Worm (Caenorhabditis elegans) whole organism, young adult: ENCODE results near the gene T23B5.6.

Experiments used
- B0336.3 ChIP-seq: fragments of 200-800 bp; sonication (Bioruptor generic); IDR thresholded peaks from 2 replicates; pipeline ENCODE4 v1.3.6; 2022; ENCODE audit warnings: missing genetic modification characterization, missing compliant biosample characterization
- C06A6.2 ChIP-seq: fragments of 200-800 bp; sonication (Bioruptor generic); conservative IDR thresholded peaks from 2 replicates; pipeline ENCODE4 v1.3.6; 2022; ENCODE audit warnings: missing genetic modification characterization, missing compliant biosample characterization
- D2030.7 ChIP-seq: fragments of 200-800 bp; sonication (Bioruptor generic); IDR thresholded peaks from 2 replicates; pipeline ENCODE4 v1.3.6; 2022; ENCODE audit warnings: missing genetic modification reagents, missing genetic modification characterization, missing compliant biosample characterization
- F33H1.4 ChIP-seq: fragments of 200-800 bp; sonication (Bioruptor generic); IDR thresholded peaks from 2 replicates; pipeline ENCODE4 v1.3.6; 2022; ENCODE audit warnings: missing genetic modification reagents, missing genetic modification characterization, missing compliant biosample characterization
- F49E8.2 ChIP-seq: sonication (generic microtip); optimal IDR thresholded peaks from 3 replicates; lab custom pipeline; 2017; ENCODE audit warnings: missing genetic modification characterization, mild to moderate bottlenecking, missing compliant biosample characterization, antibody characterized with exemption, moderate library complexity; ENCODE audit not compliant: insufficient read depth
- F52B5.7 ChIP-seq: sonication (generic microtip); optimal IDR thresholded peaks from 2 replicates; lab custom pipeline; 2016; ENCODE audit warnings: mild to moderate bottlenecking, missing genetic modification characterization, missing compliant biosample characterization
- T07F8.4 ChIP-seq: sonication (generic microtip); optimal IDR thresholded peaks from 2 replicates; lab custom pipeline; 2016; ENCODE audit warnings: mild to moderate bottlenecking, missing genetic modification characterization, moderate library complexity, missing compliant biosample characterization
- Y67H2A.10 ChIP-seq: fragments of 200-800 bp; sonication (Bioruptor generic); conservative IDR thresholded peaks from 2 replicates; pipeline ENCODE4 v1.3.6; 2022; ENCODE audit warnings: missing genetic modification reagents, missing genetic modification characterization, missing compliant biosample characterization
- akir-1 ChIP-seq: fragments of 200-800 bp; sonication (Bioruptor generic); optimal IDR thresholded peaks from 2 replicates; lab custom pipeline; 2018; ENCODE audit warnings: mild to moderate bottlenecking, missing genetic modification characterization, moderate library complexity, missing compliant biosample characterization
- attf-5 ChIP-seq: fragments of 200-800 bp; sonication (Bioruptor generic); optimal IDR thresholded peaks from 2 replicates; lab custom pipeline; 2018; ENCODE audit warnings: mild to moderate bottlenecking, missing genetic modification characterization, missing compliant biosample characterization
- bed-2 ChIP-seq: fragments of 200-800 bp; sonication (Bioruptor generic); IDR thresholded peaks from 2 replicates; pipeline ENCODE4 v1.3.6; 2022; ENCODE audit warnings: missing genetic modification reagents, missing genetic modification characterization, missing compliant biosample characterization
- cebp-1 ChIP-seq, 2 experiments: fragments of 200-800 bp in 1 of 2; sonication (Bioruptor generic) in 1 of 2; sonication (generic microtip) in 1 of 2; IDR thresholded peaks in 1 of 2; optimal IDR thresholded peaks in 1 of 2; 2 replicates each; pipeline versions ENCODE4 v1.3.6 to Lab custom; 2017 to 2022; ENCODE audit warnings: missing compliant biosample characterization in 2 of 2, missing genetic modification characterization in 2 of 2, mild to moderate bottlenecking in 1 of 2, missing genetic modification reagents in 1 of 2, moderate library complexity in 1 of 2
- ceh-100 ChIP-seq: fragments of 200-800 bp; sonication (Bioruptor generic); IDR thresholded peaks from 2 replicates; pipeline ENCODE4 v1.3.6; 2022; ENCODE audit warnings: missing genetic modification reagents, missing genetic modification characterization, missing compliant biosample characterization
- ceh-40 ChIP-seq: fragments of 200-800 bp; sonication (Bioruptor generic); IDR thresholded peaks from 2 replicates; pipeline ENCODE4 v1.3.6; 2022; ENCODE audit warnings: missing genetic modification characterization, missing compliant biosample characterization
- dox-1 ChIP-seq: fragments of 200-800 bp; sonication (Bioruptor generic); IDR thresholded peaks from 2 replicates; pipeline ENCODE4 v1.3.6; 2022; ENCODE audit warnings: missing genetic modification reagents, missing genetic modification characterization, missing compliant biosample characterization
- egl-18 ChIP-seq: fragments of 200-800 bp; sonication (Bioruptor generic); IDR thresholded peaks from 2 replicates; pipeline ENCODE4 v1.3.6; 2022; ENCODE audit warnings: missing genetic modification reagents, missing genetic modification characterization, missing compliant biosample characterization
- egl-44 ChIP-seq: fragments of 200-800 bp; sonication (Bioruptor generic); IDR thresholded peaks from 2 replicates; pipeline ENCODE4 v1.3.6; 2022; ENCODE audit warnings: missing genetic modification reagents, missing genetic modification characterization, missing compliant biosample characterization
- egrh-3 ChIP-seq: fragments of 200-800 bp; sonication (Bioruptor generic); IDR thresholded peaks from 2 replicates; pipeline ENCODE4 v1.3.6; 2022; ENCODE audit warnings: missing genetic modification reagents, missing genetic modification characterization, missing compliant biosample characterization
- gei-17 ChIP-seq: fragments of 200-800 bp; sonication (Bioruptor generic); optimal IDR thresholded peaks from 2 replicates; lab custom pipeline; 2018; ENCODE audit warnings: mild to moderate bottlenecking, missing genetic modification characterization, missing compliant biosample characterization
- hmg-1.2 ChIP-seq: fragments of 200-800 bp; sonication (Bioruptor generic); IDR thresholded peaks from 2 replicates; pipeline ENCODE4 v1.3.6; 2022; ENCODE audit warnings: missing genetic modification reagents, missing genetic modification characterization, missing compliant biosample characterization
- hsf-1 ChIP-seq: fragments of 200-800 bp; sonication (Bioruptor generic); IDR thresholded peaks from 2 replicates; pipeline ENCODE4 v1.3.6; 2022; ENCODE audit warnings: missing genetic modification reagents, missing genetic modification characterization, missing compliant biosample characterization
- let-607 ChIP-seq, 2 experiments: fragments of 200-800 bp in 1 of 2; sonication (Bioruptor generic) in 1 of 2; sonication (generic microtip) in 1 of 2; optimal IDR thresholded peaks; 2 replicates each; lab custom pipeline; 2016 to 2018; ENCODE audit warnings: mild to moderate bottlenecking in 2 of 2, missing compliant biosample characterization in 2 of 2, missing genetic modification characterization in 2 of 2, moderate library complexity in 2 of 2, missing genotype in 1 of 2
- lsl-1 ChIP-seq: fragments of 200-800 bp; sonication (Bioruptor generic); optimal IDR thresholded peaks from 2 replicates; lab custom pipeline; 2018; ENCODE audit warnings: mild to moderate bottlenecking, missing genetic modification characterization, moderate library complexity, missing compliant biosample characterization
- lsy-27 ChIP-seq: sonication (generic microtip); optimal IDR thresholded peaks from 2 replicates; lab custom pipeline; 2017; ENCODE audit warnings: missing genetic modification characterization, mild to moderate bottlenecking, missing compliant biosample characterization, antibody characterized with exemption, missing genotype, borderline replicate concordance; ENCODE audit not compliant: insufficient read depth
- madf-10 ChIP-seq: sonication (generic microtip); optimal IDR thresholded peaks from 2 replicates; lab custom pipeline; 2016; ENCODE audit warnings: mild to moderate bottlenecking, missing genetic modification characterization, missing compliant biosample characterization
- mcd-1 ChIP-seq: fragments of 200-800 bp; sonication (Bioruptor generic); IDR thresholded peaks from 2 replicates; pipeline ENCODE4 v1.3.6; 2022; ENCODE audit warnings: missing genetic modification reagents, missing genetic modification characterization, missing compliant biosample characterization
- mxl-1 ChIP-seq: sonication (generic microtip); optimal IDR thresholded peaks from 2 replicates; lab custom pipeline; 2016; ENCODE audit warnings: missing genetic modification characterization, missing compliant biosample characterization
- nfya-1 ChIP-seq: sonication (generic microtip); optimal IDR thresholded peaks from 2 replicates; lab custom pipeline; 2017; ENCODE audit warnings: antibody characterized with exemption, missing compliant biosample characterization, missing genetic modification characterization, borderline replicate concordance; ENCODE audit not compliant: insufficient read depth
- rcor-1 ChIP-seq: fragments of 200-800 bp; sonication (Bioruptor generic); IDR thresholded peaks from 2 replicates; pipeline ENCODE4 v1.3.6; 2022; ENCODE audit warnings: missing genetic modification reagents, missing genetic modification characterization, missing compliant biosample characterization
- sdz-38 ChIP-seq: sonication (generic microtip); optimal IDR thresholded peaks from 2 replicates; lab custom pipeline; 2016; ENCODE audit warnings: missing genotype, missing genetic modification characterization, missing compliant biosample characterization
- somi-1 ChIP-seq: fragments of 200-800 bp; sonication (Bioruptor generic); optimal IDR thresholded peaks from 2 replicates; lab custom pipeline; 2018; ENCODE audit warnings: mild to moderate bottlenecking, missing genetic modification characterization, missing compliant biosample characterization
- sptf-2 ChIP-seq: fragments of 200-800 bp; sonication (Bioruptor generic); optimal IDR thresholded peaks from 2 replicates; lab custom pipeline; 2018; ENCODE audit warnings: mild to moderate bottlenecking, missing genetic modification characterization, missing compliant biosample characterization
- tbx-9 ChIP-seq: sonication (generic microtip); optimal IDR thresholded peaks from 2 replicates; lab custom pipeline; 2016; ENCODE audit warnings: borderline replicate concordance, missing genetic modification characterization, inconsistent platforms, missing compliant biosample characterization
- tlf-1 ChIP-seq: fragments of 200-800 bp; sonication (Bioruptor generic); optimal IDR thresholded peaks from 2 replicates; lab custom pipeline; 2018; ENCODE audit warnings: mild to moderate bottlenecking, missing genetic modification characterization, missing compliant biosample characterization
- zim-3 ChIP-seq: sonication (generic microtip); optimal IDR thresholded peaks from 2 replicates; lab custom pipeline; 2017; ENCODE audit warnings: mild to moderate bottlenecking, missing genetic modification characterization, moderate library complexity, missing compliant biosample characterization
- ztf-6 ChIP-seq: fragments of 200-800 bp; sonication (Bioruptor generic); IDR thresholded peaks from 2 replicates; pipeline ENCODE4 v1.3.6; 2022; ENCODE audit warnings: missing genetic modification reagents, missing genetic modification characterization, missing compliant biosample characterization

The T23B5.6 gene

ce11 chrIV:12724641-12725040 lies 47.6 kb upstream of the T23B5.6 start, which contains the start of the genes T23F6.3 and rbd-1 (continued):
- TF ChIP-seq egl-18 (GFP tag; lab: Robert Waterston, UW) (no peak), tbx-9 (no peak), cebp-1 (GFP tag; IDR thresholded peaks at IDR 0.05; lab: Robert Waterston, UW) (no peak), cebp-1 (tag; optimal IDR thresholded peaks at IDR 0.05; lab: Kevin White, UChicago) (peak; percentile 66), sptf-2 (no peak), attf-5 (GFP tag; lab: Kevin White, UChicago) (peak; percentile 77), rcor-1 (peak; percentile 61; the same call in 1 of the 2 replicates), zim-3 (no peak), egrh-3 (GFP tag; lab: Robert Waterston, UW) (no peak), gei-17 (GFP tag; lab: Kevin White, UChicago) (peak; percentile 8), lsy-27 (tag; lab: Kevin White, UChicago) (no peak), egl-44 (no peak), madf-10 (peak; percentile 55), T07F8.4 (tag; lab: Kevin White, UChicago) (no peak), lsl-1 (GFP tag; lab: Kevin White, UChicago) (no peak), somi-1 (GFP tag; lab: Kevin White, UChicago) (no peak), mxl-1 (tag; lab: Kevin White, UChicago) (no peak), ceh-40 (GFP tag; lab: Robert Waterston, UW) (no peak), mcd-1 (GFP tag; lab: Robert Waterston, UW) (peak; percentile 81), ztf-6 (GFP tag; lab: Robert Waterston, UW) (no peak), akir-1 (GFP tag; lab: Kevin White, UChicago) (no peak), tlf-1 (peak; percentile 15), F52B5.7 (tag; lab: Kevin White, UChicago) (no peak), F33H1.4 (GFP tag; lab: Robert Waterston, UW) (peak; percentile 52), D2030.7 (GFP tag; lab: Robert Waterston, UW) (peak; percentile 49; the same call in 1 of the 2 replicates), sdz-38 (tag; lab: Kevin White, UChicago) (no peak), nfya-1 (tag; lab: Kevin White, UChicago) (no peak), bed-2 (no peak)
- TF ChIP-seq, all 124 proteins: peak for 35

- TF ChIP-seq let-607 (tag; optimal IDR thresholded peaks at IDR 0.05; lab: Kevin White, UChicago) (no peak), akir-1 (GFP tag; lab: Kevin White, UChicago) (no peak), egrh-3 (GFP tag; lab: Robert Waterston, UW) (no peak), ceh-100 (GFP tag; lab: Robert Waterston, UW) (no peak), C06A6.2 (GFP tag; lab: Robert Waterston, UW) (no peak), hsf-1 (GFP tag; lab: Robert Waterston, UW) (no peak), Y67H2A.10 (GFP tag; lab: Robert Waterston, UW) (no peak), hmg-1.2 (GFP tag; lab: Robert Waterston, UW) (no peak), F49E8.2 (no peak), B0336.3 (GFP tag; lab: Robert Waterston, UW) (no peak), dox-1 (GFP tag; lab: Robert Waterston, UW) (no peak)
Measured at ce11 chrIV:12721106-12721505, 44.1 kb upstream of the T23B5.6 start, which contains the start of gene T23F6.2. TSS of gene T23F6.2 (plus strand) at chrIV:12721356.
